Worm (Caenorhabditis elegans): ENCODE data around the gene C17E7.4.

- TF ChIP-seq him-1 (tag; optimal IDR thresholded peaks at IDR 0.05) (no peak), W03F9.2 (tag; optimal IDR thresholded peaks at IDR 0.05) (no peak)
Observed at ce11 chrV:3935892-3936478, 43.3 kb downstream of the C17E7.4 start, which contains the start of gene cyp-35A5.

Measured in whole organism, L4/young adult.